Fruit fly (Drosophila melanogaster): Measurements from ENCODE around the gene GXIVsPLA2.

GXIVsPLA2 gene

DNA sequence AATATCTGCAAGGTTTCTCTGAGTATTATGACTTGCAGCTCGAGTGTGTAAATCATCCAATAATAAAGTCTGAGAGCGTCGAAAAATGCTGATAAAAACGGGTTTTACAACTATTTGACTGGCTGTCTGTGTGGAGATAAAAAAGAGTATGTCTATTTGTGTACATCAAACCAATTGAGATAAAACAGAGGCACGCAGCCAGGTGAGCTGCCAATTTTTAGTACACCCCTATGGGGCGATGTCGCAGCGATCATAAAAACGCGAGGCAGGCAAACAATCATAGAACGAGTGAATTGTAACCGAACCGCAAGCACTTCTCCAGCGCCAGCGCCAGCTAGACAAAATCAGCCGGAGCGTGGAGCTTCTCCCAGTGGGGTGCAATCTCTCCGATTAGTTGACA lies 25.0 kb downstream of the GXIVsPLA2 start, which contains the start of gene CG17027:
CG17027 (plus strand) TSS at position 189 of the 400 bp plus-strand sequence.
- no peak for TF ChIP-seq Dfd (GFP tag; optimal IDR thresholded peaks at IDR 0.05)
- TF ChIP-seq Sp1 (GFP tag; optimal IDR thresholded peaks at IDR 0.05) = no peak
- no peak for TF ChIP-seq CrebA (GFP tag; optimal IDR thresholded peaks at IDR 0.05; ENCODE audit: borderline replicate concordance)
- TF ChIP-seq Dif (GFP tag; optimal IDR thresholded peaks at IDR 0.05; ENCODE audit: partially characterized antibody) = no peak
- TF ChIP-seq GATAd (GFP tag; optimal IDR thresholded peaks at IDR 0.05) = no peak
- TF ChIP-seq dmrt93B (GFP tag; optimal IDR thresholded peaks at IDR 0.05) = no peak
- TF ChIP-seq N (GFP tag; optimal IDR thresholded peaks at IDR 0.05) = no peak
- no peak for TF ChIP-seq OdsH (GFP tag; optimal IDR thresholded peaks at IDR 0.05)
- no peak for TF ChIP-seq lola (GFP tag; optimal IDR thresholded peaks at IDR 0.05)

DNA sequence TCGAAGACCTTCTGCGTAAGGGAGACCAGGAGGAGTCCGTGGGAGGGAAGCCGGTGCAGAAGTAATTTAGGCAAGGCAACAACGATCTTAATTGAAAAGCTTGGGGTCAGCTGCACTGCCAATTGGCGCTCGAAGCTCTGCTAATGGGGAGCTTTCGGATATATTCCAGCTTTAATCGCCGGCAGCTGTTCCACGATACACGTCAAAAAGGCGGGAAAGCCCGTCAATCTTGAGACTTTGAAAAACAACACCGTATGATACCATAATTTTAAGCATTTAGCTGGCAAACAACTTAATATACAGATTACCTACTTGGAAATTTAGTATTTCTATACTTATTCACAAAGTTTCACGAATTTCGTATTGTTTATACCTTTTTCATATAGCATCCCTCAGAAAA lies 26.5 kb downstream of the GXIVsPLA2 start:
- no peak for TF ChIP-seq Rel (GFP tag; optimal IDR thresholded peaks at IDR 0.05)
- peak; percentile 62 for TF ChIP-seq Rel (tag; optimal IDR thresholded peaks at IDR 0.05)
- TF ChIP-seq OdsH (GFP tag; optimal IDR thresholded peaks at IDR 0.05) = no peak
- TF ChIP-seq HLH106 (tag; optimal IDR thresholded peaks at IDR 0.05) = no peak

DNA sequence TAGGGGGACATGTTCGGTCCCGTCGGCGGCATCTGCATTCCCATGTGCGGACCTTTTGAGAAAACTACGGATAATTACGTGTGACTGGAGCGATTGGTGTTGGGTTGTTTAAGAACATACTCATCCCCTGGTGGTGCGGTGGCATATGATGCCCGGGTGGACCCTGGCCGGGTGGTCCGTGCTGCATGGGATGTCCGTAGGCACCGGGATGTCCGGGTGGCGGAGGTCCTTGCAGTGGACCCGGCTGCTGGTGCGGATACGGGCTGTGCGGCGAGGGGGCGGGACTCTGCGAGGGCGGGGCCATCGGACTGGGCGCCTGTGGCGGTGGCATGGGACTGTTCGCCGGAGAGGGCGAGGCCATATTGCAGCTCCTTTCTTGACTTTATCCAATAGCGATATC lies 27.3 kb downstream of the GXIVsPLA2 start:
- TF ChIP-seq Hr83 (GFP tag; optimal IDR thresholded peaks at IDR 0.05; ENCODE audit: poor library complexity, severe bottlenecking) = no peak
- peak; percentile 80 for TF ChIP-seq Dfd (GFP tag; optimal IDR thresholded peaks at IDR 0.05)

DNA sequence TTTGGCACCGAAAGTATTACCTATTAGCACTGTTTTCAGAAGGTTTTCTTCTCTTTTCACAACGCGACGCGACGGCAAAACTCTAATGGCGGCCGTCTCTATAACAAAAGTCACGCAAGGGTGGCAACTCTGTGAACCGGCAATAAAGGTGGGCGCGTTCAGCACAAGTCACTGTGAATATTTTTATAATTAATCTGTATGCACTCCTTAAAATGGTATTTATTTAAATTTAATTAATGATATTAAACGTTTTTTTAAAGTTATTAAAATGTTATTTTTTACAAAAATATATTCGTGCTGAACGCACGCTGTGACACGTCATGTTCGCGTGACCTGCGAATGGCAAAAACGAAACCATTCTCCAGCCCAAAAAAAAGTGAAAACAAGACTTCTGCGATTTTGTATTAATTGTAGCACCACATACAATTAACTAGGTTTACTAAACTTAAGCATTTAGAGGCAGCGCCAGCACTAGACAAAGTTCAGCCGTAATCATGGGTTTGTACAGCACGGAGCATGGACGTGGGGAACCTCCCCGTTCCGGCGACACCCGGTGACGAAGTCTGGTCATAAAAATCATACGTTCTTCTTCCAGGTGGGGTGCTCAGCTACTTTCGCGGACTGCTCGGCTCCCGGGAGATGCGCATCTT lies 28.0 kb downstream of the GXIVsPLA2 start, which contains the start of the genes brm and Arl1:
brm (minus strand) TSS at position 87 of the 650 bp plus-strand sequence.
Arl1 (plus strand) TSS at position 353 of the 650 bp plus-strand sequence.
- TF ChIP-seq N (GFP tag; optimal IDR thresholded peaks at IDR 0.05) (no peak), foxo (GFP tag; optimal IDR thresholded peaks at IDR 0.05) (peak; percentile 58 to 98), HLH106 (tag; optimal IDR thresholded peaks at IDR 0.05) (peak; percentile 100), psq (GFP tag; optimal IDR thresholded peaks at IDR 0.05) (peak; percentile 96), br (GFP tag; optimal IDR thresholded peaks at IDR 0.05) (peak; percentile 92), h (GFP tag; optimal IDR thresholded peaks at IDR 0.05) (peak; percentile 98), fru (GFP tag; optimal IDR thresholded peaks at IDR 0.05) (peak; percentile 90), jim (GFP tag; optimal IDR thresholded peaks at IDR 0.05) (peak; percentile 26), Hnf4 (GFP tag; optimal IDR thresholded peaks at IDR 0.05) (peak; percentile 94), rgr (GFP tag; optimal IDR thresholded peaks at IDR 0.05) (peak; percentile 99), Hr78 (GFP tag; optimal IDR thresholded peaks at IDR 0.05) (no peak), Dfd (GFP tag; optimal IDR thresholded peaks at IDR 0.05) (no peak), ey (GFP tag; optimal IDR thresholded peaks at IDR 0.05) (peak; percentile 94), usp (GFP tag; optimal IDR thresholded peaks at IDR 0.05) (no peak), pan (optimal IDR thresholded peaks at IDR 0.05) (no peak), Sp1 (GFP tag; optimal IDR thresholded peaks at IDR 0.05) (peak; percentile 99), CG9705 (GFP tag; optimal IDR thresholded peaks at IDR 0.05) (peak; percentile 99), Rel (GFP tag; optimal IDR thresholded peaks at IDR 0.05) (peak; percentile 95), Rel (tag; optimal IDR thresholded peaks at IDR 0.05) (peak; percentile 96), sage (GFP tag; optimal IDR thresholded peaks at IDR 0.05) (peak; percentile 97), OdsH (GFP tag; optimal IDR thresholded peaks at IDR 0.05) (peak; percentile 97), Mio (GFP tag; optimal IDR thresholded peaks at IDR 0.05) (peak; percentile 81), Hr83 (GFP tag; optimal IDR thresholded peaks at IDR 0.05; ENCODE audit: poor library complexity, severe bottlenecking) (peak; percentile 75), sv (GFP tag; optimal IDR thresholded peaks at IDR 0.05) (peak; percentile 97), GATAd (GFP tag; optimal IDR thresholded peaks at IDR 0.05) (peak; percentile 86), dsf (GFP tag; optimal IDR thresholded peaks at IDR 0.05; ENCODE audit: borderline replicate concordance) (peak; percentile 89), dmrt93B (GFP tag; optimal IDR thresholded peaks at IDR 0.05) (peak; percentile 98), lola (GFP tag; optimal IDR thresholded peaks at IDR 0.05) (no peak), Abd-B (GFP tag; optimal IDR thresholded peaks at IDR 0.05) (no peak), brk (GFP tag; optimal IDR thresholded peaks at IDR 0.05) (no peak), Jra (GFP tag; optimal IDR thresholded peaks at IDR 0.05) (peak; percentile 76), Vsx2 (GFP tag; optimal IDR thresholded peaks at IDR 0.05; ENCODE audit: partially characterized antibody) (no peak), dl (GFP tag; optimal IDR thresholded peaks at IDR 0.05; ENCODE audit: insufficient read depth in 1 of 2, partially characterized antibody in 2 of 2) (no peak), woc (GFP tag; optimal IDR thresholded peaks at IDR 0.05) (peak; percentile 92), CrebA (GFP tag; optimal IDR thresholded peaks at IDR 0.05; ENCODE audit: borderline replicate concordance) (no peak), CG32264 (GFP tag; optimal IDR thresholded peaks at IDR 0.05) (peak; percentile 87)
